Fruit fly (Drosophila melanogaster) whole organism, prepupa: ENCODE data around the gene CG13457.

ENCODE experiments used
- Blimp-1 ChIP-seq: fragments of 200-800 bp; sonication (Bioruptor generic); optimal IDR thresholded peaks from 3 replicates; lab custom pipeline; 2017; ENCODE audit warnings: missing biosample characterization, missing genetic modification characterization, mild to moderate bottlenecking, moderate library complexity, missing genetic modification reagents
- CG10669 ChIP-seq: fragments of 200-800 bp; sonication (Bioruptor generic); optimal IDR thresholded peaks from 3 replicates; lab custom pipeline; 2018; ENCODE audit warnings: missing biosample characterization, mild to moderate bottlenecking, missing genetic modification characterization, moderate library complexity
- CG11294 ChIP-seq: fragments of 200-800 bp; sonication (Bioruptor generic); IDR thresholded peaks from 2 replicates; pipeline ENCODE4 v1.3.6; 2022; ENCODE audit warnings: missing biosample characterization, missing genetic modification characterization
- CG11762 ChIP-seq: fragments of 200-800 bp; sonication (Bioruptor generic); optimal IDR thresholded peaks from 3 replicates; lab custom pipeline; 2016; ENCODE audit warnings: missing biosample characterization, missing genetic modification characterization; ENCODE audit not compliant: insufficient read depth
- CG11902 ChIP-seq: fragments of 200-800 bp; sonication (Bioruptor generic); optimal IDR thresholded peaks from 3 replicates; lab custom pipeline; 2016; ENCODE audit warnings: missing biosample characterization, missing genetic modification characterization
- CG15336 ChIP-seq: fragments of 200-800 bp; sonication (Bioruptor generic); IDR thresholded peaks from 2 replicates; pipeline ENCODE4 v1.3.6; 2022; ENCODE audit warnings: missing biosample characterization, missing genetic modification characterization
- CG1621 ChIP-seq: fragments of 200-800 bp; sonication (Bioruptor generic); optimal IDR thresholded peaks from 3 replicates; lab custom pipeline; 2018; ENCODE audit warnings: missing biosample characterization, mild to moderate bottlenecking, missing genetic modification characterization
- CG16779 ChIP-seq: fragments of 200-800 bp; sonication (Bioruptor generic); optimal IDR thresholded peaks from 3 replicates; lab custom pipeline; 2017; ENCODE audit warnings: missing biosample characterization, mild to moderate bottlenecking, missing genetic modification characterization
- CG3032 ChIP-seq: fragments of 200-800 bp; optimal IDR thresholded peaks from 2 replicates; lab custom pipeline; 2019; ENCODE audit warnings: missing biosample characterization, mild to moderate bottlenecking, missing genetic modification characterization, moderate library complexity
- CG32006 ChIP-seq: fragments of 200-800 bp; sonication (Bioruptor generic); optimal IDR thresholded peaks from 3 replicates; lab custom pipeline; 2017; ENCODE audit warnings: missing biosample characterization, mild to moderate bottlenecking, missing genetic modification characterization
- CG34406 ChIP-seq: fragments of 200-800 bp; sonication (Bioruptor generic); optimal IDR thresholded peaks from 3 replicates; lab custom pipeline; 2016; ENCODE audit warnings: missing biosample characterization, missing genetic modification characterization
- CG3919 ChIP-seq: fragments of 200-800 bp; sonication (Bioruptor generic); optimal IDR thresholded peaks from 3 replicates; lab custom pipeline; 2016; ENCODE audit warnings: missing biosample characterization, missing genetic modification characterization
- CG4318 ChIP-seq: fragments of 200-800 bp; sonication (Bioruptor generic); optimal IDR thresholded peaks from 3 replicates; lab custom pipeline; 2017; ENCODE audit warnings: missing biosample characterization, mild to moderate bottlenecking, missing genetic modification characterization
- CG6163 ChIP-seq: fragments of 200-800 bp; sonication (Bioruptor generic); IDR thresholded peaks from 3 replicates; pipeline ENCODE4 v1.3.6; 2022; ENCODE audit warnings: missing biosample characterization, missing genetic modification characterization
- CG6276 ChIP-seq: fragments of 200-800 bp; sonication (Bioruptor generic); optimal IDR thresholded peaks from 2 replicates; lab custom pipeline; 2017; ENCODE audit warnings: missing biosample characterization, mild to moderate bottlenecking, missing genetic modification characterization
- CG6808 ChIP-seq: fragments of 200-800 bp; sonication (Bioruptor generic); optimal IDR thresholded peaks from 3 replicates; lab custom pipeline; 2017; ENCODE audit warnings: missing biosample characterization, missing genetic modification characterization, mild to moderate bottlenecking, moderate library complexity, missing genetic modification reagents
- CG6854 ChIP-seq: fragments of 200-800 bp; sonication (Bioruptor generic); optimal IDR thresholded peaks from 2 replicates; lab custom pipeline; 2017; ENCODE audit warnings: missing biosample characterization, mild to moderate bottlenecking, missing genetic modification characterization
- CG7368 ChIP-seq: fragments of 200-800 bp; sonication (Bioruptor generic); optimal IDR thresholded peaks from 3 replicates; lab custom pipeline; 2016; ENCODE audit warnings: missing biosample characterization, missing genetic modification characterization
- CG8319 ChIP-seq: fragments of 200-800 bp; sonication (Bioruptor generic); optimal IDR thresholded peaks from 3 replicates; lab custom pipeline; 2016; ENCODE audit warnings: missing biosample characterization, missing genetic modification characterization
- CG8632 ChIP-seq: fragments of 200-800 bp; sonication (Bioruptor generic); optimal IDR thresholded peaks from 3 replicates; lab custom pipeline; 2016; ENCODE audit warnings: missing biosample characterization, missing genetic modification characterization
- CG9139 ChIP-seq: fragments of 200-800 bp; sonication (Bioruptor generic); optimal IDR thresholded peaks from 3 replicates; lab custom pipeline; 2017; ENCODE audit warnings: missing biosample characterization, mild to moderate bottlenecking, missing genetic modification characterization
- Eip75B ChIP-seq: fragments of 200-800 bp; sonication (Bioruptor generic); optimal IDR thresholded peaks from 3 replicates; lab custom pipeline; 2016; ENCODE audit warnings: missing biosample characterization, missing genetic modification characterization
- Eip93F ChIP-seq: fragments of 200-800 bp; sonication (Bioruptor generic); optimal IDR thresholded peaks from 2 replicates; lab custom pipeline; 2016; ENCODE audit warnings: missing biosample characterization, mild to moderate bottlenecking, missing genetic modification characterization
- Ets21C ChIP-seq: fragments of 200-800 bp; sonication (Bioruptor generic); optimal IDR thresholded peaks from 3 replicates; lab custom pipeline; 2016; ENCODE audit warnings: missing biosample characterization, missing genetic modification characterization
- Ets96B ChIP-seq: fragments of 200-800 bp; optimal IDR thresholded peaks from 2 replicates; lab custom pipeline; 2019; ENCODE audit warnings: missing biosample characterization, mild to moderate bottlenecking, missing genetic modification characterization, moderate library complexity
- Gug ChIP-seq: fragments of 200-800 bp; sonication (Bioruptor generic); IDR thresholded peaks from 2 replicates; pipeline ENCODE4 v1.3.6; 2022; ENCODE audit warnings: missing biosample characterization, missing genetic modification characterization
- Hr38 ChIP-seq: sonication (Bioruptor generic); optimal IDR thresholded peaks from 2 replicates; lab custom pipeline; 2016; ENCODE audit warnings: missing biosample characterization, missing genetic modification characterization
- Lpt ChIP-seq: fragments of 200-800 bp; sonication (Bioruptor generic); optimal IDR thresholded peaks from 3 replicates; lab custom pipeline; 2016; ENCODE audit warnings: missing biosample characterization, missing genetic modification characterization
- Met ChIP-seq: fragments of 200-800 bp; sonication (Bioruptor generic); optimal IDR thresholded peaks from 3 replicates; lab custom pipeline; 2016; ENCODE audit warnings: missing biosample characterization, missing genetic modification characterization
- OdsH ChIP-seq: fragments of 200-800 bp; sonication (Bioruptor generic); optimal IDR thresholded peaks from 3 replicates; lab custom pipeline; 2016; ENCODE audit warnings: missing biosample characterization, missing genetic modification characterization
- Smox ChIP-seq: fragments of 200-800 bp; sonication (Bioruptor generic); optimal IDR thresholded peaks from 3 replicates; lab custom pipeline; 2016; ENCODE audit warnings: missing biosample characterization, missing genetic modification characterization
- Sox102F ChIP-seq: fragments of 200-800 bp; sonication (Bioruptor generic); optimal IDR thresholded peaks from 2 replicates; lab custom pipeline; 2016; ENCODE audit warnings: missing biosample characterization, mild to moderate bottlenecking, missing genetic modification characterization
- Sox14 ChIP-seq: fragments of 200-800 bp; sonication (Bioruptor generic); optimal IDR thresholded peaks from 3 replicates; lab custom pipeline; 2016; ENCODE audit warnings: missing biosample characterization, missing genetic modification characterization
- Sox15 ChIP-seq: fragments of 200-800 bp; sonication (Bioruptor generic); optimal IDR thresholded peaks from 3 replicates; lab custom pipeline; 2016; ENCODE audit warnings: missing biosample characterization, missing genetic modification characterization
- achi ChIP-seq: fragments of 200-800 bp; sonication (Bioruptor generic); optimal IDR thresholded peaks from 3 replicates; lab custom pipeline; 2016; ENCODE audit warnings: missing biosample characterization, missing genetic modification characterization
- cyc ChIP-seq: fragments of 200-800 bp; sonication (Bioruptor generic); optimal IDR thresholded peaks from 3 replicates; lab custom pipeline; 2016; ENCODE audit warnings: missing biosample characterization, missing genetic modification characterization
- dac ChIP-seq: fragments of 200-800 bp; sonication (Bioruptor generic); optimal IDR thresholded peaks from 2 replicates; lab custom pipeline; 2017; ENCODE audit warnings: missing biosample characterization, mild to moderate bottlenecking, missing genetic modification characterization
- dsx ChIP-seq: fragments of 200-800 bp; optimal IDR thresholded peaks from 3 replicates; lab custom pipeline; 2019; ENCODE audit warnings: missing biosample characterization, mild to moderate bottlenecking, missing genetic modification characterization, moderate library complexity; ENCODE audit not compliant: poor library complexity, severe bottlenecking
- esn ChIP-seq: fragments of 200-800 bp; sonication (Bioruptor generic); optimal IDR thresholded peaks from 2 replicates; lab custom pipeline; 2016; ENCODE audit warnings: missing biosample characterization, mild to moderate bottlenecking, missing genetic modification characterization, moderate library complexity
- lz ChIP-seq: fragments of 200-800 bp; sonication (Bioruptor generic); optimal IDR thresholded peaks from 3 replicates; lab custom pipeline; 2016; ENCODE audit warnings: missing biosample characterization, missing genetic modification characterization
- net ChIP-seq: fragments of 200-800 bp; sonication (Bioruptor generic); optimal IDR thresholded peaks from 3 replicates; lab custom pipeline; 2016; ENCODE audit warnings: missing biosample characterization, missing genetic modification characterization
- pdm3 ChIP-seq: fragments of 200-800 bp; sonication (Bioruptor generic); optimal IDR thresholded peaks from 3 replicates; lab custom pipeline; 2016; ENCODE audit warnings: missing biosample characterization, missing genetic modification characterization
- spab ChIP-seq: fragments of 200-800 bp; sonication (Bioruptor generic); optimal IDR thresholded peaks from 2 replicates; lab custom pipeline; 2017; ENCODE audit warnings: missing biosample characterization, mild to moderate bottlenecking, missing genetic modification characterization, missing genetic modification reagents
- ss ChIP-seq, 2 experiments: fragments of 200-800 bp; sonication (Bioruptor generic); optimal IDR thresholded peaks; 2 replicates in 1 of 2; 3 replicates in 1 of 2; lab custom pipeline; 2017 to 2018; ENCODE audit warnings: mild to moderate bottlenecking in 2 of 2, missing biosample characterization in 2 of 2, missing genetic modification characterization in 2 of 2, moderate library complexity in 1 of 2
- svp ChIP-seq: fragments of 200-800 bp; sonication (Bioruptor generic); peaks from one replicate; lab custom pipeline; 2016; ENCODE audit warnings: missing biosample characterization, missing genetic modification characterization
- topi ChIP-seq: fragments of 200-800 bp; sonication (Bioruptor generic); optimal IDR thresholded peaks from 3 replicates; lab custom pipeline; 2016; ENCODE audit warnings: missing biosample characterization, missing genetic modification characterization
- vri ChIP-seq: fragments of 200-800 bp; sonication (Bioruptor generic); optimal IDR thresholded peaks from 3 replicates; lab custom pipeline; 2016; ENCODE audit warnings: missing biosample characterization, mild to moderate bottlenecking, missing genetic modification characterization

CG13457 gene

dm6 chr3L:15105566-15106207 lies 25.5 kb downstream of the CG13457 start, which contains the start of gene CG45071 (continued):
- no peak for TF ChIP-seq CG11762 (GFP tag; lab: Kevin White, UChicago)
- no peak for TF ChIP-seq CG9139 (GFP tag; lab: Kevin White, UChicago)
- TF ChIP-seq, all 60 proteins: peak for 7

dm6 chr3L:15104849-15105555 lies 26.2 kb downstream of the CG13457 start:
- TF ChIP-seq Gug (GFP tag; lab: Robert Waterston, UW) (peak; percentile 87), Sox102F (GFP tag; lab: Kevin White, UChicago) (peak; percentile 95), dac (GFP tag; lab: Kevin White, UChicago) (peak; percentile 87), svp (GFP tag; lab: Kevin White, UChicago) (peak; percentile 96), CG4318 (GFP tag; lab: Kevin White, UChicago) (peak; percentile 93), dsx (GFP tag; lab: Kevin White, UChicago) (peak; percentile 87), pdm3 (peak; percentile 95), CG9139 (GFP tag; lab: Kevin White, UChicago) (peak; percentile 65), ss (GFP tag; optimal IDR thresholded peaks at IDR 0.05; lab: Kevin White, UChicago) (peak; percentile 68 to 92), CG16779 (tag; lab: Kevin White, UChicago) (peak; percentile 85), CG32006 (GFP tag; lab: Kevin White, UChicago) (peak; percentile 96), CG11902 (GFP tag; lab: Kevin White, UChicago) (peak; percentile 91), Lpt (GFP tag; lab: Kevin White, UChicago) (peak; percentile 79), Sox15 (GFP tag; lab: Kevin White, UChicago) (peak; percentile 93), CG15336 (GFP tag; lab: Robert Waterston, UW) (peak; percentile 94), CG6854 (GFP tag; lab: Kevin White, UChicago) (peak; percentile 100), spab (GFP tag; lab: Kevin White, UChicago) (peak; percentile 85), CG3032 (tag; lab: Kevin White, UChicago) (peak; percentile 90), OdsH (peak; percentile 95), CG6276 (GFP tag; lab: Kevin White, UChicago) (peak; percentile 87), CG6163 (GFP tag; lab: Robert Waterston, UW) (peak; percentile 84), Hr38 (GFP tag; lab: Kevin White, UChicago) (peak; percentile 17), achi (peak; percentile 92), CG34406 (GFP tag; lab: Kevin White, UChicago) (peak; percentile 92), CG3919 (peak; percentile 89), net (GFP tag; lab: Kevin White, UChicago) (peak; percentile 91), CG1621 (tag; lab: Kevin White, UChicago) (peak; percentile 85), lz (GFP tag; lab: Kevin White, UChicago) (peak; percentile 95), Smox (GFP tag; lab: Kevin White, UChicago) (peak; percentile 92), Sox14 (peak; percentile 95), CG7368 (GFP tag; lab: Kevin White, UChicago) (peak; percentile 73), CG10669 (GFP tag; lab: Kevin White, UChicago) (peak; percentile 87), cyc (peak; percentile 92), Eip75B (GFP tag; lab: Kevin White, UChicago) (peak; percentile 92), CG11294 (GFP tag; lab: Robert Waterston, UW) (peak; percentile 83), Ets21C (GFP tag; lab: Kevin White, UChicago) (peak; percentile 92), Blimp-1 (GFP tag; lab: Kevin White, UChicago) (no peak), esn (peak; percentile 95), vri (peak; percentile 83), Ets96B (peak; percentile 90), CG8319 (GFP tag; lab: Kevin White, UChicago) (peak; percentile 80), CG6808 (GFP tag; lab: Kevin White, UChicago) (peak; percentile 91), topi (peak; percentile 93), Met (GFP tag; lab: Kevin White, UChicago) (peak; percentile 95), Eip93F (GFP tag; lab: Kevin White, UChicago) (peak; percentile 88), CG8632 (GFP tag; lab: Kevin White, UChicago) (peak; percentile 89)
